Fruit fly (Drosophila melanogaster): ENCODE measurements around the gene Jasper.

Jasper gene

DNA sequence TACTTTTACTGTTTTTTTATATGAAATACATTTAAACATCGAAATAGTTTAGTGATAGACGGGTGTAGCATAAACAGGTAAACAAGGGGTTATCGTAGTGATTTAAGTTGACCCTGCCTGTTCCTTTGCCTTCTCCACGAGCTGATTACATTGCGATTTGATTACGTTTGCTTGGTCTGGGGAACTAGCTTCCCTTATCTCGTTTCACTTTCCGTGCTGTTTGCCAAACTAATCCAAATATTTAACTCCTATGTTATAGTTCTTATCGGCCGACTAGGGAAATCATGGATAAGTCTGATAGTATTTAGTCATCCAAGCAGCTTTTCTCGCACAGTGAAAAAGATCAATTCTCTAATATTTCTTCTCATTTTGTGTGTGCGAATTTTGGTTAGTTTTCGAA, 9.7 kb downstream of the Jasper start:
- TF ChIP-seq Hr83 (GFP tag; optimal IDR thresholded peaks at IDR 0.05; ENCODE audit: poor library complexity, severe bottlenecking) (no peak), rgr (GFP tag; optimal IDR thresholded peaks at IDR 0.05) (no peak), CG32264 (GFP tag; optimal IDR thresholded peaks at IDR 0.05) (no peak), brk (GFP tag; optimal IDR thresholded peaks at IDR 0.05) (no peak), h (GFP tag; optimal IDR thresholded peaks at IDR 0.05) (no peak), Myc (optimal IDR thresholded peaks at IDR 0.05) (no peak), br (GFP tag; optimal IDR thresholded peaks at IDR 0.05) (no peak), sage (GFP tag; optimal IDR thresholded peaks at IDR 0.05) (no peak), Vsx2 (GFP tag; optimal IDR thresholded peaks at IDR 0.05; ENCODE audit: partially characterized antibody) (no peak)

DNA sequence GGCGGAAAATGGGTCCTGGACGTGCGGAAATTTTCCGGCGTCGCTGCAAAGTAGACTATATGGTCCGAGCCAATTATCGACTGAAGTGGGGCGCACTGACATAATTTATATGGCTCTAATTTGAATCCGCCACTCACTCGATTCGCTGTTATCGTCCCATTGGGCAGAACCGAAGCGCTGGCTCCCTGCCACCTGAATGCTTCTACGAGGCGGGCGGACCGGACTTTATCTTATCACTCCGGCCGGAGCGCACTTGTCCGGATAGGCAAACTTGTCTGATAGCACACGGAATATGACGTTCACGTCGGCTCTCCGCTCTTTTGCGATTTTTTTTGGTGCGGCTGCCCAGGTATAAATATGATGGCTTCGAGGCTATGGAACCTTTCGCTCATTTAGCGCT, 10.2 kb downstream of the Jasper start:
- TF ChIP-seq psq (GFP tag; optimal IDR thresholded peaks at IDR 0.05): no peak
- peak; percentile 84 for TF ChIP-seq h (GFP tag; optimal IDR thresholded peaks at IDR 0.05)
- peak; percentile 7 for TF ChIP-seq br (GFP tag; optimal IDR thresholded peaks at IDR 0.05)

DNA sequence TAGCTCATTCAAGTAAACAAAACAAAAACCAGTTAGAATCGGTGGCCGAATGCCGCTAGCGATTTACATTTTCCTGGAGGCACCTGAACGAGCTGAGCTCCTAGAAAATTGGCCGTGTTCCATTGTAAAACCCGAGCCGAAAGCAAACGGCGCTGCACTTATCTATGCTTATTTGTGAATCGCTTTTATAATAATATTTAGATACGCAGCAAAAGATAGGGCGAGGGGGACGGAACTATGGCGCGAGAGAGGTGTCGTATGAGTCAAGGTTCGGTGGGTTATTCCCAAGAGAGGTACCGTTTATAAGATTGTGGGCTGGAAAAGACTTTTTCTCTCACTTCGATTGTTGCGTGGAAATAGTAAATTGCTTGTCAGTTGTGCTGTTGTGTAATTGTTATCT, 11.4 kb downstream of the Jasper start:
- no peak for TF ChIP-seq CG32264 (GFP tag; optimal IDR thresholded peaks at IDR 0.05)
- no peak for TF ChIP-seq N (GFP tag; optimal IDR thresholded peaks at IDR 0.05)
- TF ChIP-seq ey (GFP tag; optimal IDR thresholded peaks at IDR 0.05): no peak
- TF ChIP-seq h (GFP tag; optimal IDR thresholded peaks at IDR 0.05): no peak
- TF ChIP-seq Vsx2 (GFP tag; optimal IDR thresholded peaks at IDR 0.05; ENCODE audit: partially characterized antibody): no peak
- TF ChIP-seq tai (GFP tag; optimal IDR thresholded peaks at IDR 0.05): no peak
- no peak for TF ChIP-seq Rel (GFP tag; optimal IDR thresholded peaks at IDR 0.05)
- no peak for TF ChIP-seq Rel (tag; optimal IDR thresholded peaks at IDR 0.05)
- no peak for TF ChIP-seq dsf (GFP tag; optimal IDR thresholded peaks at IDR 0.05; ENCODE audit: borderline replicate concordance)
- no peak for TF ChIP-seq jim (GFP tag; optimal IDR thresholded peaks at IDR 0.05)
- TF ChIP-seq brk (GFP tag; optimal IDR thresholded peaks at IDR 0.05): no peak
- no peak for TF ChIP-seq dmrt93B (GFP tag; optimal IDR thresholded peaks at IDR 0.05)
- TF ChIP-seq fru (GFP tag; optimal IDR thresholded peaks at IDR 0.05): no peak
- no peak for TF ChIP-seq Dif (GFP tag; optimal IDR thresholded peaks at IDR 0.05; ENCODE audit: partially characterized antibody)

DNA sequence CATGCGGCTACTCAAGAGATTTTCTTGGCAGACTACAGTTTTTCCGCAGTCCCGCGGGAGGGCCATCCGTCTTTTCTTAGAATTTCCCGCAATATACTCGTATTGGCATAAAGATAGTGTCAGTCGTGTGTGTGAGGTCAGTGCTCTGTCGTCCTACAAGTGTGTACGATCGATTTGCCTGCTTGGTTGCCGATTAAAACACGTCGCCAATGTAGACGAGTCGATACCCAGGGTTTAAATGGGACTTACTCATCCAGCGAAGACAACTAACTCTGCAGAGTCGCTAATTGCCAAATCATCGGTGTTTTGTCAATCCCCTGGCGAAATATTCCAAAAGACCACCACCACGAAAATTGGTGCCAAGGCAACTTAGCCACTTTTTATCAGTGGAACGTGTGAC, 13.7 kb downstream of the Jasper start:
- TF ChIP-seq Hnf4 (GFP tag; optimal IDR thresholded peaks at IDR 0.05): no peak
- TF ChIP-seq dsf (GFP tag; optimal IDR thresholded peaks at IDR 0.05; ENCODE audit: borderline replicate concordance): no peak
- no peak for TF ChIP-seq jim (GFP tag; optimal IDR thresholded peaks at IDR 0.05)
- no peak for TF ChIP-seq GATAd (GFP tag; optimal IDR thresholded peaks at IDR 0.05)
- TF ChIP-seq Rel (GFP tag; optimal IDR thresholded peaks at IDR 0.05): no peak
- no peak for TF ChIP-seq Rel (tag; optimal IDR thresholded peaks at IDR 0.05)
- TF ChIP-seq woc (GFP tag; optimal IDR thresholded peaks at IDR 0.05): no peak
- no peak for TF ChIP-seq CrebA (GFP tag; optimal IDR thresholded peaks at IDR 0.05; ENCODE audit: borderline replicate concordance)
- TF ChIP-seq Myc (optimal IDR thresholded peaks at IDR 0.05): no peak
- no peak for TF ChIP-seq pan (optimal IDR thresholded peaks at IDR 0.05)

DNA sequence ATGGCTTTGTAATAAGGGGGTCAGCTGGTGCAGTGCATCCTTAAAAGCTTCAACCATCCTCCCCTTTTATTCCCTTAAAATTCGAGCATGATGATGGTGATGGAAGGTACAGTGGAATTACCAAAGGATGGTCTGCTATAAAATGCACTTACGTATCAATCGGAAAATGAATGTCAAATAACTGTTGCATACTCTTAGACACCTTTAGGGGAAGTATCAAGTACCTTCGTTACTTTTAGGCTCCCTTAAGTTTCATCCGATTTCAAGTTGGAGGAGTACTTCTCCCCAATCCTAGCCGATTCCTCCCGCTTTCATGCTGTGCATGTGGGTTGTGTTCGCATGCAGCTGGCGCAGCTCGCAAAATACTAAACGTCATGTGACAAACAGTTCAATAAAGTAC, 17.9 kb downstream of the Jasper start:
- TF ChIP-seq Mio (GFP tag; optimal IDR thresholded peaks at IDR 0.05) (no peak), CrebA (GFP tag; optimal IDR thresholded peaks at IDR 0.05; ENCODE audit: borderline replicate concordance) (no peak), brk (GFP tag; optimal IDR thresholded peaks at IDR 0.05) (no peak), Abd-B (GFP tag; optimal IDR thresholded peaks at IDR 0.05) (no peak), psq (GFP tag; optimal IDR thresholded peaks at IDR 0.05) (no peak), Hnf4 (GFP tag; optimal IDR thresholded peaks at IDR 0.05) (no peak)

DNA sequence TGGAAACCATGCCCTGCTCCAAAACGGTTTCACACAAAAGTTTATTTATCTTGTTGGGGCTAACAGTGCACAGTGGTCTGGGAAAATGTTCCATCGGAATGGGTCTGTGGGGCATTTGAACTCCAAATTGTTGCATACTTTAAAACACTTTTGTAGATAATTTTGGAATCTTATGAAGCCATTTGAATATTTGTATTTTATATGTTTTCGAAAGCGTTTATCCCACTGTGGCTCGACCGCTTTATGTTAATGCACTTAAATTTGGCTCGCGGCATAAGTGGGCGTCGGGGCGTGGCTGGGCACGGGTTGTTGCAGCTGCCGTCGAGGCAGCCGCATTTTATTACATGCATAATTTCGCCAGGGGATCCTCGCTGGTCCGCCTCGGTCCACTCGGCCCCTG, 19.5 kb downstream of the Jasper start:
- TF ChIP-seq OdsH (GFP tag; optimal IDR thresholded peaks at IDR 0.05): no peak
- no peak for TF ChIP-seq psq (GFP tag; optimal IDR thresholded peaks at IDR 0.05)
- TF ChIP-seq brk (GFP tag; optimal IDR thresholded peaks at IDR 0.05): no peak
- no peak for TF ChIP-seq dsf (GFP tag; optimal IDR thresholded peaks at IDR 0.05; ENCODE audit: borderline replicate concordance)
- no peak for TF ChIP-seq Mio (GFP tag; optimal IDR thresholded peaks at IDR 0.05)
- TF ChIP-seq rgr (GFP tag; optimal IDR thresholded peaks at IDR 0.05): peak; percentile 18
- TF ChIP-seq fru (GFP tag; optimal IDR thresholded peaks at IDR 0.05): no peak
- TF ChIP-seq CG9705 (GFP tag; optimal IDR thresholded peaks at IDR 0.05): no peak
- TF ChIP-seq jim (GFP tag; optimal IDR thresholded peaks at IDR 0.05): no peak
- TF ChIP-seq sv (GFP tag; optimal IDR thresholded peaks at IDR 0.05): no peak
- TF ChIP-seq Hnf4 (GFP tag; optimal IDR thresholded peaks at IDR 0.05): no peak
- no peak for TF ChIP-seq Vsx2 (GFP tag; optimal IDR thresholded peaks at IDR 0.05; ENCODE audit: partially characterized antibody)
- no peak for TF ChIP-seq Jra (GFP tag; optimal IDR thresholded peaks at IDR 0.05)
- TF ChIP-seq dl (GFP tag; optimal IDR thresholded peaks at IDR 0.05; ENCODE audit: insufficient read depth in 1 of 2, partially characterized antibody in 2 of 2): no peak
- TF ChIP-seq CG32264 (GFP tag; optimal IDR thresholded peaks at IDR 0.05): no peak
- TF ChIP-seq foxo (GFP tag; optimal IDR thresholded peaks at IDR 0.05): peak in 1 of 2 experiments; percentile 30
- no peak for TF ChIP-seq lola (GFP tag; optimal IDR thresholded peaks at IDR 0.05)
- no peak for TF ChIP-seq sage (GFP tag; optimal IDR thresholded peaks at IDR 0.05)
- TF ChIP-seq pan (optimal IDR thresholded peaks at IDR 0.05): no peak
- no peak for TF ChIP-seq tai (GFP tag; optimal IDR thresholded peaks at IDR 0.05)
- TF ChIP-seq Myc (optimal IDR thresholded peaks at IDR 0.05): no peak
- peak; percentile 3 for TF ChIP-seq br (GFP tag; optimal IDR thresholded peaks at IDR 0.05)
- no peak for TF ChIP-seq usp (GFP tag; optimal IDR thresholded peaks at IDR 0.05)
- no peak for TF ChIP-seq Dif (GFP tag; optimal IDR thresholded peaks at IDR 0.05; ENCODE audit: partially characterized antibody)
- TF ChIP-seq GATAd (GFP tag; optimal IDR thresholded peaks at IDR 0.05): no peak
- TF ChIP-seq N (GFP tag; optimal IDR thresholded peaks at IDR 0.05): no peak
- no peak for TF ChIP-seq ey (GFP tag; optimal IDR thresholded peaks at IDR 0.05)
- TF ChIP-seq HLH106 (tag; optimal IDR thresholded peaks at IDR 0.05): peak; percentile 31
- TF ChIP-seq woc (GFP tag; optimal IDR thresholded peaks at IDR 0.05): no peak
- TF ChIP-seq h (GFP tag; optimal IDR thresholded peaks at IDR 0.05): peak; percentile 46
- no peak for TF ChIP-seq dmrt93B (GFP tag; optimal IDR thresholded peaks at IDR 0.05)
